Fruit fly (Drosophila melanogaster): ENCODE results near the gene HLH4C.

HLH4C gene

dm6 chrX:4687778-4688399, 40.7 kb upstream of the HLH4C start, which contains the start of gene ctp (continued):
- TF ChIP-seq exex (tag; optimal IDR thresholded peaks at IDR 0.05) (peak; percentile 33), hbn (GFP tag; IDR thresholded peaks at IDR 0.05; ENCODE audit: partially characterized antibody) (peak; percentile 68), CG2202 (tag; optimal IDR thresholded peaks at IDR 0.05) (no peak), CkIIα-i1 (GFP tag; IDR thresholded peaks at IDR 0.05) (no peak), disco-r (GFP tag; optimal IDR thresholded peaks at IDR 0.05) (peak; percentile 35), CG16815 (GFP tag; optimal IDR thresholded peaks at IDR 0.05) (no peak), Awh (GFP tag; IDR thresholded peaks at IDR 0.05) (no peak), CG17186 (GFP tag; optimal IDR thresholded peaks at IDR 0.05) (peak; percentile 16), sd (tag; optimal IDR thresholded peaks at IDR 0.05) (peak; percentile 8), Ptx1 (GFP tag; IDR thresholded peaks at IDR 0.05) (peak; percentile 32), hth (optimal IDR thresholded peaks at IDR 0.05) (no peak), so (GFP tag; IDR thresholded peaks at IDR 0.05) (0 out of 3 replicates have a peak, but pooled peaks have one; percentile 38), CG5180 (GFP tag; optimal IDR thresholded peaks at IDR 0.05) (peak; percentile 6), GATAe (GFP tag; conservative IDR thresholded peaks at IDR 0.05) (no peak), BEAF-32 (GFP tag; optimal IDR thresholded peaks at IDR 0.05) (peak; percentile 60), kni (GFP tag; optimal IDR thresholded peaks at IDR 0.05) (peak; percentile 53), CG4820 (GFP tag; optimal IDR thresholded peaks at IDR 0.05) (no peak), Dll (GFP tag; IDR thresholded peaks at IDR 0.05; ENCODE audit: partially characterized antibody) (peak; percentile 74; the same call in 3 of the 4 replicates), CG2875 (GFP tag; optimal IDR thresholded peaks at IDR 0.05) (no peak), ac (GFP tag; optimal IDR thresholded peaks at IDR 0.05) (no peak), cato (GFP tag; optimal IDR thresholded peaks at IDR 0.05; ENCODE audit: borderline replicate concordance) (no peak), CG10366 (GFP tag; IDR thresholded peaks at IDR 0.05) (no peak), ash1 (GFP tag; optimal IDR thresholded peaks at IDR 0.05) (peak; percentile 12), CG3163 (GFP tag; optimal IDR thresholded peaks at IDR 0.05) (peak; percentile 34), CG4617 (GFP tag; optimal IDR thresholded peaks at IDR 0.05; ENCODE audit: borderline replicate concordance) (no peak), CG34224 (GFP tag; IDR thresholded peaks at IDR 0.05; ENCODE audit: partially characterized antibody) (peak; percentile 69), stwl (tag; optimal IDR thresholded peaks at IDR 0.05) (peak; percentile 97), CG18619 (GFP tag; optimal IDR thresholded peaks at IDR 0.05) (no peak), Fer2 (tag; optimal IDR thresholded peaks at IDR 0.05) (no peak), unpg (GFP tag; optimal IDR thresholded peaks at IDR 0.05) (peak; percentile 35), CG2116 (GFP tag; optimal IDR thresholded peaks at IDR 0.05) (peak; percentile 95), CG3726 (GFP tag; IDR thresholded peaks at IDR 0.05) (no peak), Doc2 (GFP tag; IDR thresholded peaks at IDR 0.05) (no peak), CG17568 (GFP tag; optimal IDR thresholded peaks at IDR 0.05) (peak; percentile 54), CG30403 (GFP tag; optimal IDR thresholded peaks at IDR 0.05) (peak; percentile 62), ranshi (GFP tag; IDR thresholded peaks at IDR 0.05) (0 out of 2 replicates have a peak, but pooled peaks have one; percentile 4), CG6765 (GFP tag; optimal IDR thresholded peaks at IDR 0.05) (no peak), ham (GFP tag; IDR thresholded peaks at IDR 0.05) (no peak), chm (GFP tag; IDR thresholded peaks at IDR 0.05) (0 out of 2 replicates have a peak, but pooled peaks have one; percentile 16), ken (GFP tag; IDR thresholded peaks at IDR 0.05) (0 out of 3 replicates have a peak, but pooled peaks have one; percentile 17), yki (optimal IDR thresholded peaks at IDR 0.05) (no peak), bcd (GFP tag; optimal IDR thresholded peaks at IDR 0.05) (peak; percentile 16), CG14667 (GFP tag; IDR thresholded peaks at IDR 0.05) (no peak), jumu (GFP tag; optimal IDR thresholded peaks at IDR 0.05) (peak; percentile 70), CG10321 (GFP tag; IDR thresholded peaks at IDR 0.05) (no peak), CG33213 (GFP tag; optimal IDR thresholded peaks at IDR 0.05) (peak; percentile 23), CG15479 (GFP tag; optimal IDR thresholded peaks at IDR 0.05) (no peak), gt (GFP tag; IDR thresholded peaks at IDR 0.05) (no peak), CG3281 (GFP tag; optimal IDR thresholded peaks at IDR 0.05) (peak; percentile 31), CG18011 (GFP tag; optimal IDR thresholded peaks at IDR 0.05) (peak; percentile 23)

Data from whole organism, embryonic.